Worm (Caenorhabditis elegans) whole organism, late embryonic: ENCODE data around the gene B0547.2.

Experiments used
- C08G9.2 ChIP-seq: sonication (generic microtip); optimal IDR thresholded peaks from 2 replicates; lab custom pipeline; 2016; ENCODE audit warnings: mild to moderate bottlenecking, missing genetic modification characterization, moderate library complexity, missing compliant biosample characterization
- C38D4.7 ChIP-seq: fragments of 200-800 bp; sonication (Bioruptor generic); optimal IDR thresholded peaks from 2 replicates; lab custom pipeline; 2018; ENCODE audit warnings: mild to moderate bottlenecking, missing genetic modification characterization, moderate library complexity, missing compliant biosample characterization
- K09A11.1 ChIP-seq: sonication (generic microtip); optimal IDR thresholded peaks from 2 replicates; lab custom pipeline; 2017; ENCODE audit warnings: antibody characterized with exemption, mild to moderate bottlenecking, missing genetic modification characterization, missing compliant biosample characterization; ENCODE audit not compliant: insufficient read depth
- T23F11.4 ChIP-seq: fragments of 200-800 bp; sonication (Bioruptor generic); optimal IDR thresholded peaks from 2 replicates; lab custom pipeline; 2018; ENCODE audit warnings: mild to moderate bottlenecking, missing genetic modification characterization, missing compliant biosample characterization
- Y22D7AL.16 ChIP-seq: sonication (generic microtip); optimal IDR thresholded peaks from 2 replicates; lab custom pipeline; 2016; ENCODE audit warnings: missing genetic modification characterization, missing compliant biosample characterization
- ahr-1 ChIP-seq: sonication (generic microtip); optimal IDR thresholded peaks from 2 replicates; lab custom pipeline; 2016; ENCODE audit warnings: missing genetic modification characterization, missing compliant biosample characterization
- ama-1 ChIP-seq: fragments of 150-350 bp; optimal IDR thresholded peaks from 2 replicates; lab custom pipeline; 2014
- ceh-14 ChIP-seq: sonication (generic microtip); optimal IDR thresholded peaks from 2 replicates; lab custom pipeline; 2016; ENCODE audit warnings: missing genotype, missing genetic modification characterization, missing compliant biosample characterization
- ceh-18 ChIP-seq: sonication (generic microtip); optimal IDR thresholded peaks from 2 replicates; lab custom pipeline; 2016; ENCODE audit warnings: missing genetic modification characterization, missing compliant biosample characterization
- ceh-19 ChIP-seq: fragments of 200-800 bp; sonication (Bioruptor generic); optimal IDR thresholded peaks from 2 replicates; lab custom pipeline; 2018; ENCODE audit warnings: mild to moderate bottlenecking, missing genetic modification characterization, missing compliant biosample characterization
- ceh-30 ChIP-seq: fragments of 150-350 bp; optimal IDR thresholded peaks from 2 replicates; lab custom pipeline; 2014; ENCODE audit warnings: missing biosample characterization, missing genetic modification characterization
- ceh-31 ChIP-seq: sonication (generic microtip); optimal IDR thresholded peaks from 2 replicates; lab custom pipeline; 2016; ENCODE audit warnings: missing genetic modification characterization, missing compliant biosample characterization
- ceh-45 ChIP-seq: fragments of 200-800 bp; sonication (Bioruptor generic); IDR thresholded peaks from 2 replicates; pipeline ENCODE4 v1.3.6; 2022; ENCODE audit warnings: missing genetic modification reagents, missing genetic modification characterization, missing compliant biosample characterization
- ceh-48 ChIP-seq: sonication (generic microtip); optimal IDR thresholded peaks from 2 replicates; lab custom pipeline; 2016; ENCODE audit warnings: missing genetic modification characterization, inconsistent platforms, missing compliant biosample characterization
- ceh-6 ChIP-seq: fragments of 200-800 bp; sonication (Bioruptor generic); optimal IDR thresholded peaks from 2 replicates; lab custom pipeline; 2018; ENCODE audit warnings: mild to moderate bottlenecking, missing genetic modification characterization, missing compliant biosample characterization
- ceh-9 ChIP-seq: sonication (generic microtip); optimal IDR thresholded peaks from 2 replicates; lab custom pipeline; 2016; ENCODE audit warnings: mild to moderate bottlenecking, missing genetic modification characterization, inconsistent platforms, missing compliant biosample characterization
- dve-1 ChIP-seq: sonication (generic microtip); optimal IDR thresholded peaks from 2 replicates; lab custom pipeline; 2017; ENCODE audit warnings: antibody characterized with exemption, mild to moderate bottlenecking, missing genetic modification characterization, missing compliant biosample characterization
- ets-4 ChIP-seq: sonication (generic microtip); optimal IDR thresholded peaks from 2 replicates; lab custom pipeline; 2016; ENCODE audit warnings: missing genetic modification characterization, missing compliant biosample characterization
- eyg-1 ChIP-seq: sonication (generic microtip); optimal IDR thresholded peaks from 2 replicates; lab custom pipeline; 2016; ENCODE audit warnings: missing genotype, missing genetic modification characterization, missing compliant biosample characterization
- fax-1 ChIP-seq: sonication (generic microtip); optimal IDR thresholded peaks from 2 replicates; lab custom pipeline; 2016; ENCODE audit warnings: missing genotype, missing genetic modification characterization, missing compliant biosample characterization
- fkh-10 ChIP-seq: fragments of 150-350 bp; optimal IDR thresholded peaks from 2 replicates; lab custom pipeline; 2014; ENCODE audit warnings: missing biosample characterization, missing genetic modification reagents, missing genetic modification characterization
- fkh-6 ChIP-seq: sonication (generic microtip); optimal IDR thresholded peaks from 2 replicates; lab custom pipeline; 2016; ENCODE audit warnings: missing genetic modification characterization, missing compliant biosample characterization
- gmeb-2 ChIP-seq: sonication (generic microtip); optimal IDR thresholded peaks from 2 replicates; lab custom pipeline; 2016; ENCODE audit warnings: missing genetic modification characterization, inconsistent platforms, missing compliant biosample characterization
- hlh-13 ChIP-seq: fragments of 200-800 bp; sonication (Bioruptor generic); optimal IDR thresholded peaks from 2 replicates; lab custom pipeline; 2018; ENCODE audit warnings: mild to moderate bottlenecking, missing genetic modification characterization, missing compliant biosample characterization
- lin-11 ChIP-seq: fragments of 200-800 bp; sonication (Bioruptor generic); optimal IDR thresholded peaks from 2 replicates; lab custom pipeline; 2018; ENCODE audit warnings: mild to moderate bottlenecking, missing genetic modification characterization, missing compliant biosample characterization
- madf-2 ChIP-seq: sonication (generic microtip); optimal IDR thresholded peaks from 2 replicates; lab custom pipeline; 2017; ENCODE audit warnings: missing genetic modification characterization, missing compliant biosample characterization
- mec-3 ChIP-seq: sonication (generic microtip); optimal IDR thresholded peaks from 2 replicates; lab custom pipeline; 2016; ENCODE audit warnings: borderline replicate concordance, missing genetic modification characterization, missing compliant biosample characterization
- nhr-11 ChIP-seq: fragments of 150-350 bp; optimal IDR thresholded peaks from 2 replicates; lab custom pipeline; 2014; ENCODE audit warnings: missing biosample characterization, missing genetic modification characterization
- odd-2 ChIP-seq: sonication (generic microtip); optimal IDR thresholded peaks from 2 replicates; lab custom pipeline; 2017; ENCODE audit warnings: antibody characterized with exemption, mild to moderate bottlenecking, missing genetic modification characterization, missing compliant biosample characterization
- pag-3 ChIP-seq: sonication (generic microtip); optimal IDR thresholded peaks from 2 replicates; lab custom pipeline; 2016; ENCODE audit warnings: missing compliant biosample characterization, missing genetic modification characterization, borderline replicate concordance
- pax-1 ChIP-seq: fragments of 150-350 bp; optimal IDR thresholded peaks from 2 replicates; lab custom pipeline; 2014; ENCODE audit warnings: missing biosample characterization, missing genetic modification characterization
- pqm-1 ChIP-seq: sonication (generic microtip); optimal IDR thresholded peaks from 2 replicates; lab custom pipeline; 2016; ENCODE audit warnings: missing genetic modification characterization, missing compliant biosample characterization
- pros-1 ChIP-seq: fragments of 150-350 bp; optimal IDR thresholded peaks from 2 replicates; lab custom pipeline; 2014; ENCODE audit warnings: missing biosample characterization, missing genetic modification reagents, missing genetic modification characterization
- ref-2 ChIP-seq: sonication (generic microtip); optimal IDR thresholded peaks from 2 replicates; lab custom pipeline; 2016; ENCODE audit warnings: missing genetic modification characterization, missing compliant biosample characterization
- rnt-1 ChIP-seq: sonication (generic microtip); optimal IDR thresholded peaks from 2 replicates; lab custom pipeline; 2016; ENCODE audit warnings: missing genetic modification characterization, missing compliant biosample characterization
- sdc-2 ChIP-seq: sonication (generic microtip); optimal IDR thresholded peaks from 2 replicates; lab custom pipeline; 2016; ENCODE audit warnings: missing genotype, missing genetic modification characterization, missing compliant biosample characterization
- sox-2 ChIP-seq: fragments of 200-800 bp; sonication (Bioruptor generic); IDR thresholded peaks from 2 replicates; pipeline ENCODE4 v1.3.6; 2022; ENCODE audit warnings: missing genetic modification reagents, missing genetic modification characterization, missing compliant biosample characterization
- sox-4 ChIP-seq: sonication (generic microtip); optimal IDR thresholded peaks from 2 replicates; lab custom pipeline; 2017; ENCODE audit warnings: mild to moderate bottlenecking, missing genetic modification characterization, inconsistent platforms, missing compliant biosample characterization
- tbx-2 ChIP-seq: sonication (generic microtip); optimal IDR thresholded peaks from 2 replicates; lab custom pipeline; 2016; ENCODE audit warnings: missing genetic modification characterization, missing compliant biosample characterization
- tbx-7 ChIP-seq: sonication (generic microtip); optimal IDR thresholded peaks from 2 replicates; lab custom pipeline; 2016; ENCODE audit warnings: missing genotype, missing genetic modification characterization, missing compliant biosample characterization
- ttx-3 ChIP-seq: sonication (generic microtip); optimal IDR thresholded peaks from 2 replicates; lab custom pipeline; 2016; ENCODE audit warnings: missing genetic modification reagents, missing genetic modification characterization, missing compliant biosample characterization
- unc-3 ChIP-seq, 2 experiments: fragments of 200-800 bp in 1 of 2; sonication (Bioruptor generic) in 1 of 2; sonication (generic microtip) in 1 of 2; conservative IDR thresholded peaks in 1 of 2; optimal IDR thresholded peaks in 1 of 2; 2 replicates each; pipeline versions ENCODE4 v1.3.6 to Lab custom; 2016 to 2022; ENCODE audit warnings: missing compliant biosample characterization in 2 of 2, missing genetic modification characterization in 2 of 2, missing genetic modification reagents in 1 of 2
- unc-42 ChIP-seq: sonication (generic microtip); optimal IDR thresholded peaks from 2 replicates; lab custom pipeline; 2016; ENCODE audit warnings: missing genotype, missing genetic modification characterization, missing compliant biosample characterization
- unc-86 ChIP-seq: sonication (generic microtip); optimal IDR thresholded peaks from 2 replicates; lab custom pipeline; 2016; ENCODE audit warnings: missing genetic modification characterization, missing compliant biosample characterization
- zip-5 ChIP-seq: sonication (generic microtip); optimal IDR thresholded peaks from 2 replicates; lab custom pipeline; 2016; ENCODE audit warnings: missing genetic modification characterization, missing compliant biosample characterization

The B0547.2 gene

ce11 chrIV:5604465-5604864 is 41.3 kb upstream of the B0547.2 start (continued):
- TF ChIP-seq unc-42 (tag; lab: Kevin White, UChicago) (peak; percentile 0), ama-1 (no peak), unc-86 (tag; lab: Kevin White, UChicago) (no peak), tbx-7 (no peak), zip-5 (tag; lab: Kevin White, UChicago) (no peak), ahr-1 (tag; lab: Kevin White, UChicago) (no peak), ceh-45 (no peak), fkh-6 (tag; lab: Kevin White, UChicago) (no peak), hlh-13 (no peak), sox-2 (GFP tag; lab: Robert Waterston, UW) (no peak), pros-1 (tag; lab: Kevin White, UChicago) (no peak), tbx-2 (tag; lab: Kevin White, UChicago) (no peak), gmeb-2 (tag; lab: Kevin White, UChicago) (no peak), dve-1 (peak; percentile 80), C38D4.7 (GFP tag; lab: Kevin White, UChicago) (no peak), ttx-3 (no peak), nhr-11 (tag; lab: Kevin White, UChicago) (no peak), T23F11.4 (GFP tag; lab: Kevin White, UChicago) (no peak), ceh-14 (peak; percentile 61), fkh-10 (GFP tag; lab: Kevin White, UChicago) (no peak), C08G9.2 (tag; lab: Kevin White, UChicago) (no peak), ceh-6 (GFP tag; lab: Kevin White, UChicago) (no peak), Y22D7AL.16 (tag; lab: Kevin White, UChicago) (no peak), mec-3 (tag; lab: Kevin White, UChicago) (no peak), ceh-31 (tag; lab: Kevin White, UChicago) (peak; percentile 8), K09A11.1 (tag; lab: Kevin White, UChicago) (no peak), madf-2 (no peak), eyg-1 (tag; lab: Kevin White, UChicago) (no peak), sdc-2 (tag; lab: Kevin White, UChicago) (no peak), odd-2 (tag; lab: Kevin White, UChicago) (no peak), ceh-19 (GFP tag; lab: Kevin White, UChicago) (peak; percentile 37), ets-4 (tag; lab: Kevin White, UChicago) (no peak), pax-1 (tag; lab: Kevin White, UChicago) (no peak), ceh-18 (tag; lab: Kevin White, UChicago) (peak; percentile 89), fax-1 (tag; lab: Kevin White, UChicago) (no peak), pag-3 (tag; lab: Kevin White, UChicago) (no peak), pqm-1 (no peak), ceh-9 (tag; lab: Kevin White, UChicago) (no peak), ref-2 (tag; lab: Kevin White, UChicago) (no peak), ceh-30 (tag; lab: Kevin White, UChicago) (no peak), sox-4 (no peak), ceh-48 (no peak), rnt-1 (tag; lab: Kevin White, UChicago) (peak; percentile 10), lin-11 (tag; lab: Kevin White, UChicago) (no peak), unc-3 (GFP tag; conservative IDR thresholded peaks at IDR 0.05; lab: Robert Waterston, UW) (no peak), unc-3 (tag; optimal IDR thresholded peaks at IDR 0.05; lab: Kevin White, UChicago) (no peak)
- TF ChIP-seq, all 69 proteins: peak for 12
